Worm (Caenorhabditis elegans) whole organism, L2 larva: Measurements from ENCODE around the gene nhr-126.

Experiments
- Y55F3AM.14 ChIP-seq: fragments of 200-800 bp; sonication (Bioruptor generic); optimal IDR thresholded peaks from 2 replicates; lab custom pipeline; 2018; ENCODE audit warnings: mild to moderate bottlenecking, missing genetic modification characterization, missing compliant biosample characterization
- ama-1 ChIP-seq: fragments of 150-350 bp; optimal IDR thresholded peaks from 2 replicates; lab custom pipeline; 2018; ENCODE audit warnings: inconsistent platforms
- fos-1 ChIP-seq: fragments of 150-350 bp; optimal IDR thresholded peaks from 2 replicates; lab custom pipeline; 2014; ENCODE audit warnings: missing biosample characterization, missing genetic modification characterization
- lin-11 ChIP-seq: fragments of 150-350 bp; sonication (generic microtip); optimal IDR thresholded peaks from 2 replicates; lab custom pipeline; 2014; ENCODE audit warnings: missing biosample characterization, missing genetic modification characterization, inconsistent platforms, mixed read lengths
- mab-5 ChIP-seq: fragments of 150-350 bp; optimal IDR thresholded peaks from 2 replicates; lab custom pipeline; 2014; ENCODE audit warnings: missing biosample characterization, missing genetic modification characterization
- nhr-11 ChIP-seq: fragments of 150-350 bp; optimal IDR thresholded peaks from 2 replicates; lab custom pipeline; 2014; ENCODE audit warnings: missing biosample characterization, missing genetic modification characterization
- nhr-12 ChIP-seq: fragments of 150-350 bp; optimal IDR thresholded peaks from 2 replicates; lab custom pipeline; 2014; ENCODE audit warnings: missing biosample characterization, missing genetic modification characterization
- sma-3 ChIP-seq: sonication (generic microtip); optimal IDR thresholded peaks from 2 replicates; lab custom pipeline; 2016; ENCODE audit warnings: missing genetic modification reagents, missing genetic modification characterization, missing compliant biosample characterization

DNA sequence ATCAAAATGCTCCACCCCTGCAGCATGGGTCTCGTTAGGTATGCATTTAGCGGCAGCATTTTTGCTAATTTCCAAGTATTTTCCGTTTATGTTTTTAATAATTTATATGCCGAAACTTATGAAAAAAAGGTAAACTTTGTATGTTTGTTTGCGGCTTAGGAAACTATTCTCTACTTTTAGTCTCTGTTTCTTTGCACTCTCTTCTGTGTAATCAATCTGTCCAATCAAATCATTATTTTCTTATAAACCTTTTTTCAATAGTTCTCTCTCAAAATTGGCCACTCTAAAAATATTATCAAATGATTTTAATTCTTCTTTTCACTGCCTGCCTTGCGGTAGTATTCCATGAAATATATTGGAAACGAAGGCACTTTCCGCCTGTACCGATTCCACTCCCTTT, 9.1 kb downstream of the nhr-126 start:
- TF ChIP-seq sma-3 (GFP tag; lab: Kevin White, UChicago) = no peak
- no peak for TF ChIP-seq mab-5 (tag; lab: Kevin White, UChicago)
- TF ChIP-seq nhr-11 (tag; lab: Kevin White, UChicago) = no peak
- TF ChIP-seq lin-11 = no peak
- no peak for TF ChIP-seq Y55F3AM.14 (GFP tag; lab: Kevin White, UChicago)
- TF ChIP-seq ama-1 (lab: Kevin White, UChicago) = no peak
- no peak for TF ChIP-seq nhr-12
- no peak for TF ChIP-seq fos-1 (tag; lab: Kevin White, UChicago)
